Fruit fly (Drosophila melanogaster) whole organism, embryonic: ENCODE data around the gene CG10628.

Experiments used
- Abd-B ChIP-seq: fragments of 200-800 bp; sonication (Bioruptor generic); optimal IDR thresholded peaks from 2 replicates; lab custom pipeline; 2018; ENCODE audit warnings: missing biosample characterization, mild to moderate bottlenecking, missing genetic modification characterization, moderate library complexity
- Blimp-1 ChIP-seq: fragments of 200-800 bp; sonication (Bioruptor generic); optimal IDR thresholded peaks from 3 replicates; lab custom pipeline; 2018; ENCODE audit warnings: missing biosample characterization, missing genetic modification characterization, mild to moderate bottlenecking, moderate library complexity, missing genetic modification reagents
- CG10366 ChIP-seq: fragments of 200-800 bp; sonication (Bioruptor generic); IDR thresholded peaks from 2 replicates; pipeline ENCODE4 v1.3.6; 2022; ENCODE audit warnings: missing biosample characterization, missing genetic modification characterization
- CG11093 ChIP-seq: fragments of 200-800 bp; sonication (Bioruptor generic); IDR thresholded peaks from 3 replicates; pipeline ENCODE4 v1.3.6; 2022; ENCODE audit warnings: missing biosample characterization, missing genetic modification characterization
- CG12236 ChIP-seq: fragments of 200-800 bp; sonication (Bioruptor generic); optimal IDR thresholded peaks from 2 replicates; lab custom pipeline; 2016; ENCODE audit warnings: missing biosample characterization, missing genetic modification characterization
- CG14014 ChIP-seq: fragments of 200-800 bp; sonication (Bioruptor generic); IDR thresholded peaks from 2 replicates; pipeline ENCODE4 v1.3.6; 2022; ENCODE audit warnings: missing biosample characterization, missing genetic modification characterization
- CG17328 ChIP-seq: fragments of 200-800 bp; sonication (Bioruptor generic); IDR thresholded peaks from 2 replicates; pipeline ENCODE4 v1.3.6; 2022; ENCODE audit warnings: missing biosample characterization, missing genetic modification characterization
- CG17359 ChIP-seq: fragments of 200-800 bp; sonication (Bioruptor generic); optimal IDR thresholded peaks from 3 replicates; lab custom pipeline; 2018; ENCODE audit warnings: missing biosample characterization, mild to moderate bottlenecking, missing genetic modification characterization, moderate library complexity
- CG17829 ChIP-seq: fragments of 200-800 bp; optimal IDR thresholded peaks from 2 replicates; lab custom pipeline; 2019; ENCODE audit warnings: missing biosample characterization, mild to moderate bottlenecking, missing genetic modification characterization, moderate library complexity
- CG18011 ChIP-seq: fragments of 200-800 bp; sonication (Bioruptor generic); optimal IDR thresholded peaks from 2 replicates; lab custom pipeline; 2017; ENCODE audit warnings: missing biosample characterization, missing genetic modification characterization, mild to moderate bottlenecking, moderate library complexity, missing genotype
- CG2116 ChIP-seq: fragments of 200-800 bp; sonication (Bioruptor generic); optimal IDR thresholded peaks from 3 replicates; lab custom pipeline; 2018; ENCODE audit warnings: missing biosample characterization, mild to moderate bottlenecking, missing genetic modification characterization
- CG30431 ChIP-seq: fragments of 200-800 bp; sonication (Bioruptor generic); optimal IDR thresholded peaks from 2 replicates; lab custom pipeline; 2017; ENCODE audit warnings: missing biosample characterization, missing genetic modification characterization
- CG6654 ChIP-seq: fragments of 200-800 bp; sonication (Bioruptor generic); optimal IDR thresholded peaks from 2 replicates; lab custom pipeline; 2017; ENCODE audit warnings: missing biosample characterization, mild to moderate bottlenecking, missing genetic modification characterization
- CG7271 ChIP-seq: fragments of 200-800 bp; sonication (Bioruptor generic); optimal IDR thresholded peaks from 2 replicates; lab custom pipeline; 2018; ENCODE audit warnings: missing biosample characterization, mild to moderate bottlenecking, missing genetic modification characterization, moderate library complexity
- CG8290 ChIP-seq, 3 experiments: fragments of 200-800 bp; sonication (Bioruptor generic); optimal IDR thresholded peaks; 2 replicates each; lab custom pipeline; 2016 to 2019; ENCODE audit warnings: missing biosample characterization in 3 of 3, missing genetic modification characterization in 3 of 3, mild to moderate bottlenecking in 2 of 3, moderate library complexity in 1 of 3
- CTCF ChIP-seq: fragments of 200-800 bp; sonication (Bioruptor generic); optimal IDR thresholded peaks from 2 replicates; lab custom pipeline; 2017; ENCODE audit warnings: missing biosample characterization, mild to moderate bottlenecking, missing genetic modification characterization, moderate library complexity
- D ChIP-seq, 2 experiments: fragments of 200-800 bp in 1 of 2; fragments of >200 bp in 1 of 2; sonication (Bioruptor generic) in 1 of 2; optimal IDR thresholded peaks; 2 replicates in 1 of 2; 3 replicates in 1 of 2; lab custom pipeline; 2017; ENCODE audit warnings: mild to moderate bottlenecking in 1 of 2, missing biosample characterization in 1 of 2, missing genetic modification characterization in 1 of 2, missing genetic modification reagents in 1 of 2
- Doc2 ChIP-seq: fragments of 200-800 bp; sonication (Bioruptor generic); IDR thresholded peaks from 2 replicates; pipeline ENCODE4 v1.3.6; 2022; ENCODE audit warnings: missing biosample characterization, missing genetic modification characterization
- Drgx ChIP-seq: fragments of 200-800 bp; sonication (Bioruptor generic); IDR thresholded peaks from 2 replicates; pipeline ENCODE4 v1.3.6; 2022; ENCODE audit warnings: missing biosample characterization, missing genetic modification characterization
- Ets97D ChIP-seq: fragments of 200-800 bp; sonication (Bioruptor generic); optimal IDR thresholded peaks from 3 replicates; lab custom pipeline; 2016; ENCODE audit warnings: missing biosample characterization, missing genetic modification characterization
- HLH54F ChIP-seq: fragments of 200-800 bp; sonication (Bioruptor generic); optimal IDR thresholded peaks from 3 replicates; lab custom pipeline; 2016; ENCODE audit warnings: missing biosample characterization, missing genetic modification characterization
- Hsf ChIP-seq: fragments of 200-800 bp; sonication (Bioruptor generic); optimal IDR thresholded peaks from 3 replicates; lab custom pipeline; 2016; ENCODE audit warnings: missing biosample characterization, missing genetic modification characterization
- Kr ChIP-seq: fragments of 200-800 bp; sonication (Bioruptor generic); optimal IDR thresholded peaks from 2 replicates; lab custom pipeline; 2017; ENCODE audit warnings: missing biosample characterization, mild to moderate bottlenecking, missing genetic modification characterization
- Poxn ChIP-seq: fragments of 200-800 bp; sonication (Bioruptor generic); IDR thresholded peaks from 2 replicates; pipeline ENCODE4 v1.3.6; 2022; ENCODE audit warnings: missing biosample characterization, missing genetic modification characterization
- Ssrp ChIP-seq: fragments of 200-800 bp; sonication (Bioruptor generic); optimal IDR thresholded peaks from 2 replicates; lab custom pipeline; 2018; ENCODE audit warnings: missing biosample characterization, mild to moderate bottlenecking, missing genetic modification characterization, moderate library complexity
- Vsx1 ChIP-seq: fragments of 200-800 bp; sonication (Bioruptor generic); optimal IDR thresholded peaks from 2 replicates; lab custom pipeline; 2017; ENCODE audit warnings: missing biosample characterization, mild to moderate bottlenecking, missing genetic modification characterization, missing genetic modification reagents
- Xbp1 ChIP-seq: fragments of 200-800 bp; sonication (Bioruptor generic); optimal IDR thresholded peaks from 3 replicates; lab custom pipeline; 2016; ENCODE audit warnings: missing biosample characterization, mild to moderate bottlenecking, missing genetic modification characterization
- btn ChIP-seq: fragments of 200-800 bp; sonication (Bioruptor generic); optimal IDR thresholded peaks from 2 replicates; lab custom pipeline; 2016; ENCODE audit warnings: missing biosample characterization, missing genetic modification characterization
- cad ChIP-seq: fragments of >200 bp; optimal IDR thresholded peaks from 2 replicates; lab custom pipeline; 2017; ENCODE audit warnings: missing biosample characterization, missing genetic modification characterization
- cato ChIP-seq: fragments of 200-800 bp; sonication (Bioruptor generic); optimal IDR thresholded peaks from 2 replicates; lab custom pipeline; 2016; ENCODE audit warnings: missing biosample characterization, missing genetic modification characterization, borderline replicate concordance
- chif ChIP-seq, 2 experiments: fragments of 200-800 bp; sonication (Bioruptor generic); optimal IDR thresholded peaks; 3 replicates each; lab custom pipeline; 2016; ENCODE audit warnings: missing biosample characterization in 2 of 2, missing genetic modification characterization in 2 of 2
- chn ChIP-seq: fragments of 200-800 bp; sonication (Bioruptor generic); optimal IDR thresholded peaks from 2 replicates; lab custom pipeline; 2016; ENCODE audit warnings: missing biosample characterization, missing genetic modification characterization
- fd102C ChIP-seq: fragments of 200-800 bp; sonication (Bioruptor generic); optimal IDR thresholded peaks from 2 replicates; lab custom pipeline; 2018; ENCODE audit warnings: missing biosample characterization, mild to moderate bottlenecking, missing genetic modification characterization, moderate library complexity
- hbn ChIP-seq: fragments of 200-800 bp; sonication (Bioruptor generic); IDR thresholded peaks from 2 replicates; pipeline ENCODE4 v1.3.6; 2022; ENCODE audit warnings: missing biosample characterization, missing genetic modification characterization; ENCODE audit not compliant: partially characterized antibody
- jing ChIP-seq: fragments of 200-800 bp; sonication (Bioruptor generic); optimal IDR thresholded peaks from 2 replicates; lab custom pipeline; 2018; ENCODE audit warnings: missing biosample characterization, mild to moderate bottlenecking, missing genetic modification characterization
- lola ChIP-seq, 3 experiments: fragments of >200 bp in 2 of 3; fragments of 200-800 bp in 1 of 3; sonication (Bioruptor generic) in 1 of 3; optimal IDR thresholded peaks; 2 replicates each; lab custom pipeline; 2017 to 2019; ENCODE audit warnings: missing biosample characterization in 3 of 3, missing genetic modification characterization in 3 of 3, mild to moderate bottlenecking in 1 of 3, moderate library complexity in 1 of 3
- lov ChIP-seq, 2 experiments: fragments of 200-800 bp in 1 of 2; fragments of >200 bp in 1 of 2; sonication (Bioruptor generic) in 1 of 2; IDR thresholded peaks in 1 of 2; optimal IDR thresholded peaks in 1 of 2; 2 replicates in 1 of 2; 3 replicates in 1 of 2; pipeline versions ENCODE4 v1.3.6 to Lab custom; 2017 to 2022; ENCODE audit warnings: missing biosample characterization in 1 of 2, missing genetic modification characterization in 1 of 2
- maf-S ChIP-seq: fragments of 200-800 bp; sonication (Bioruptor generic); optimal IDR thresholded peaks from 2 replicates; lab custom pipeline; 2016; ENCODE audit warnings: missing biosample characterization, missing genetic modification characterization
- mld ChIP-seq: fragments of 200-800 bp; sonication (Bioruptor generic); IDR thresholded peaks from 3 replicates; pipeline ENCODE4 v1.3.6; 2022; ENCODE audit warnings: missing biosample characterization, missing genetic modification characterization; ENCODE audit not compliant: partially characterized antibody
- nerfin-1 ChIP-seq: fragments of 200-800 bp; sonication (Bioruptor generic); optimal IDR thresholded peaks from 3 replicates; lab custom pipeline; 2019; ENCODE audit warnings: missing biosample characterization, mild to moderate bottlenecking, missing genetic modification characterization, moderate library complexity
- peb ChIP-seq: fragments of 200-800 bp; sonication (Bioruptor generic); IDR thresholded peaks from 2 replicates; pipeline ENCODE4 v1.3.6; 2022; ENCODE audit warnings: missing biosample characterization, missing genetic modification characterization
- row ChIP-seq: fragments of 200-800 bp; sonication (Bioruptor generic); IDR thresholded peaks from 3 replicates; pipeline ENCODE4 v1.3.6; 2022; ENCODE audit warnings: missing biosample characterization, missing genetic modification characterization
- sqz ChIP-seq: fragments of 200-800 bp; sonication (Bioruptor generic); optimal IDR thresholded peaks from 3 replicates; lab custom pipeline; 2018; ENCODE audit warnings: missing biosample characterization, mild to moderate bottlenecking, missing genetic modification characterization
- stwl ChIP-seq: fragments of 200-800 bp; sonication (Bioruptor generic); optimal IDR thresholded peaks from 3 replicates; lab custom pipeline; 2018; ENCODE audit warnings: missing biosample characterization, mild to moderate bottlenecking, missing genetic modification characterization, moderate library complexity
- tx ChIP-seq: fragments of 200-800 bp; sonication (Bioruptor generic); optimal IDR thresholded peaks from 2 replicates; lab custom pipeline; 2016; ENCODE audit warnings: missing biosample characterization, missing genetic modification characterization
- vfl ChIP-seq: fragments of 200-800 bp; sonication (Bioruptor generic); optimal IDR thresholded peaks from 2 replicates; lab custom pipeline; 2016; ENCODE audit warnings: missing biosample characterization, missing genetic modification characterization

The CG10628 gene

dm6 chr2L:19735635-19736109 is 22.7 kb downstream of the CG10628 start, which contains the start of the genes CG10462 and Nf-YB (continued):
- TF ChIP-seq lov (optimal IDR thresholded peaks at IDR 0.05; lab: Kevin White, UChicago) (no peak), lov (GFP tag; IDR thresholded peaks at IDR 0.05; lab: Robert Waterston, UW) (no peak), HLH54F (GFP tag; lab: Kevin White, UChicago) (no peak), btn (GFP tag; lab: Kevin White, UChicago) (no peak), vfl (GFP tag; lab: Kevin White, UChicago) (no peak), fd102C (GFP tag; lab: Kevin White, UChicago) (no peak), row (no peak), CG8290 (GFP tag; optimal IDR thresholded peaks at IDR 0.05; lab: Kevin White, UChicago) (peak; percentile 60), CG8290 (tag; optimal IDR thresholded peaks at IDR 0.05; lab: Kevin White, UChicago) (no peak), sqz (no peak), nerfin-1 (tag; lab: Kevin White, UChicago) (no peak), hbn (peak; percentile 72), CG12236 (no peak), Hsf (GFP tag; lab: Kevin White, UChicago) (peak; percentile 18), CG17359 (no peak), Kr (no peak), CG2116 (GFP tag; lab: Kevin White, UChicago) (peak; percentile 80), tx (no peak), Poxn (no peak), Ets97D (GFP tag; lab: Kevin White, UChicago) (peak; percentile 53), Doc2 (GFP tag; lab: Robert Waterston, UW) (no peak), stwl (tag; lab: Kevin White, UChicago) (peak; percentile 88), CG7271 (tag; lab: Kevin White, UChicago) (no peak), cato (GFP tag; lab: Kevin White, UChicago) (no peak), CTCF (GFP tag; lab: Kevin White, UChicago) (no peak), Vsx1 (no peak), cad (GFP tag; lab: Kevin White, UChicago) (no peak), peb (no peak), CG18011 (no peak), Abd-B (no peak), Blimp-1 (GFP tag; lab: Kevin White, UChicago) (no peak), Drgx (GFP tag; lab: Robert Waterston, UW) (no peak), chn (GFP tag; lab: Kevin White, UChicago) (peak; percentile 34), CG17829 (tag; lab: Kevin White, UChicago) (peak; percentile 34), D (optimal IDR thresholded peaks at IDR 0.05; lab: Kevin White, UChicago) (no peak), D (GFP tag; optimal IDR thresholded peaks at IDR 0.05; lab: Kevin White, UChicago) (no peak), mld (GFP tag; lab: Robert Waterston, UW) (peak; percentile 94)

dm6 chr2L:19722517-19722916 is 35.9 kb downstream of the CG10628 start:
- peak; percentile 5 for TF ChIP-seq CG30431 (GFP tag; lab: Kevin White, UChicago)
- TF ChIP-seq CG17328 (GFP tag; lab: Robert Waterston, UW), result 0 out of 2 replicates have a peak, but pooled peaks have one; percentile 60
- TF ChIP-seq jing (GFP tag; lab: Kevin White, UChicago), result peak; percentile 29
- no peak for TF ChIP-seq maf-S (GFP tag; lab: Kevin White, UChicago)
- TF ChIP-seq CG6654, result no peak
- peak in 1 of 3 experiments; percentile 19 for TF ChIP-seq lola (GFP tag; optimal IDR thresholded peaks at IDR 0.05; lab: Kevin White, UChicago)
- TF ChIP-seq Ssrp (tag; lab: Kevin White, UChicago), result peak; percentile 9
- TF ChIP-seq Xbp1 (GFP tag; lab: Kevin White, UChicago), result peak; percentile 15
- peak; percentile 10; the same call in 1 of the 2 replicates for TF ChIP-seq CG10366 (GFP tag; lab: Robert Waterston, UW)
- 0 out of 3 replicates have a peak, but pooled peaks have one; percentile 31 for TF ChIP-seq CG11093 (GFP tag; lab: Robert Waterston, UW)
- peak in 1 of 2 experiments; percentile 29 for TF ChIP-seq chif (GFP tag; optimal IDR thresholded peaks at IDR 0.05; lab: Kevin White, UChicago)
- TF ChIP-seq CG14014 (GFP tag; lab: Robert Waterston, UW), result no peak
